Worm (Caenorhabditis elegans) whole organism, late embryonic: ENCODE results near the gene T19D12.10.

ENCODE experiments used
- C08G9.2 ChIP-seq: sonication (generic microtip); optimal IDR thresholded peaks from 2 replicates; lab custom pipeline; 2016; ENCODE audit warnings: mild to moderate bottlenecking, missing genetic modification characterization, moderate library complexity, missing compliant biosample characterization
- F13H6.1 ChIP-seq: sonication (generic microtip); optimal IDR thresholded peaks from 2 replicates; lab custom pipeline; 2016; ENCODE audit warnings: missing genetic modification characterization, missing compliant biosample characterization
- ama-1 ChIP-seq: fragments of 150-350 bp; optimal IDR thresholded peaks from 2 replicates; lab custom pipeline; 2014
- ceh-19 ChIP-seq: fragments of 200-800 bp; sonication (Bioruptor generic); optimal IDR thresholded peaks from 2 replicates; lab custom pipeline; 2018; ENCODE audit warnings: mild to moderate bottlenecking, missing genetic modification characterization, missing compliant biosample characterization
- ceh-45 ChIP-seq: fragments of 200-800 bp; sonication (Bioruptor generic); IDR thresholded peaks from 2 replicates; pipeline ENCODE4 v1.3.6; 2022; ENCODE audit warnings: missing genetic modification reagents, missing genetic modification characterization, missing compliant biosample characterization
- ceh-9 ChIP-seq: sonication (generic microtip); optimal IDR thresholded peaks from 2 replicates; lab custom pipeline; 2016; ENCODE audit warnings: mild to moderate bottlenecking, missing genetic modification characterization, inconsistent platforms, missing compliant biosample characterization
- elt-2 ChIP-seq: sonication (generic microtip); optimal IDR thresholded peaks from 2 replicates; lab custom pipeline; 2016; ENCODE audit warnings: missing genetic modification reagents, missing genetic modification characterization, missing compliant biosample characterization
- fkh-10 ChIP-seq: fragments of 150-350 bp; optimal IDR thresholded peaks from 2 replicates; lab custom pipeline; 2014; ENCODE audit warnings: missing biosample characterization, missing genetic modification reagents, missing genetic modification characterization
- pqm-1 ChIP-seq: sonication (generic microtip); optimal IDR thresholded peaks from 2 replicates; lab custom pipeline; 2016; ENCODE audit warnings: missing genetic modification characterization, missing compliant biosample characterization
- pros-1 ChIP-seq: fragments of 150-350 bp; optimal IDR thresholded peaks from 2 replicates; lab custom pipeline; 2014; ENCODE audit warnings: missing biosample characterization, missing genetic modification reagents, missing genetic modification characterization
- unc-42 ChIP-seq: sonication (generic microtip); optimal IDR thresholded peaks from 2 replicates; lab custom pipeline; 2016; ENCODE audit warnings: missing genotype, missing genetic modification characterization, missing compliant biosample characterization
- unc-86 ChIP-seq: sonication (generic microtip); optimal IDR thresholded peaks from 2 replicates; lab custom pipeline; 2016; ENCODE audit warnings: missing genetic modification characterization, missing compliant biosample characterization

- TF ChIP-seq ceh-9 (tag; lab: Kevin White, UChicago) (no peak), fkh-10 (GFP tag; lab: Kevin White, UChicago) (no peak), C08G9.2 (tag; lab: Kevin White, UChicago) (no peak), ama-1 (no peak), elt-2 (tag; lab: Kevin White, UChicago) (no peak), pros-1 (tag; lab: Kevin White, UChicago) (no peak), F13H6.1 (tag; lab: Kevin White, UChicago) (no peak), ceh-19 (GFP tag; lab: Kevin White, UChicago) (no peak), pqm-1 (no peak), ceh-45 (GFP tag; lab: Robert Waterston, UW) (no peak), unc-42 (tag; lab: Kevin White, UChicago) (no peak), unc-86 (tag; lab: Kevin White, UChicago) (no peak)
Measured at ce11 chrII:6666598-6666997, 7.9 kb upstream of the T19D12.10 start, which contains the start of gene T19D12.1.
